Worm (Caenorhabditis elegans): ENCODE measurements around the gene ufd-3.

Gene ufd-3

ce11 chrII:9938877-9939276 is 1.7 kb upstream of the ufd-3 start, which contains the start of the genes C05C10.7 and C05C10.5:
C05C10.7 (minus strand) TSS chrII:9938971.
C05C10.5 (plus strand) TSS chrII:9939040.
- TF ChIP-seq efl-1 (optimal IDR thresholded peaks at IDR 0.05), result peak in 1 of 2 experiments; percentile 10
- TF ChIP-seq efl-1 (GFP tag; optimal IDR thresholded peaks at IDR 0.05 in 1 of 2), result peak in 1 of 2 experiments; percentile 58
- no peak for TF ChIP-seq mef-2 (tag; optimal IDR thresholded peaks at IDR 0.05)

DNA sequence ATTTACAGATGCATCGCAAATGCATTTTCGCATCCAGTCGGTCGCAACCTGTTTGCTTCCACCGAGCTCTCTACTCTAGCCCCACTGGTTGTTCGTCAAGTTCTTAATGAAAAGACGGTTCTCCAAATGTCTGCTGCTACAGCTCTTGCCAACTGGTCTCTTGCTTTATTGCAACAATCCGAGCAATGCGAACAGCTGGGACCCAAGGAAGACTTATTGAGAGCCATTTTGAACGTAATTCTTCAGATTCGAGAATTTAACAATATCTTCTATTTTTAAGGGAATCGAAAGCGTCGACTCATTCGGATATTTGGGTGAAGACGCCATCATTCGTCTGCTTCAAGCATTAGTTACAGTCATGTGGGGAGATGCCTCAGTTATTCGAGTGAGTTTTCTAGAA is 2.7 kb downstream of the ufd-3 start:
- TF ChIP-seq ceh-63 (GFP tag; optimal IDR thresholded peaks at IDR 0.05) (no peak), nhr-47 (tag; optimal IDR thresholded peaks at IDR 0.05) (no peak), elt-3 (tag; optimal IDR thresholded peaks at IDR 0.05) (no peak), pqm-1 (tag; optimal IDR thresholded peaks at IDR 0.05) (no peak)

ce11 chrII:9943837-9944236 is 3.3 kb downstream of the ufd-3 start, which contains the start of gene flad-1:
flad-1 (plus strand) TSS chrII:9944137.
- no peak for TF ChIP-seq nhr-19 (GFP tag; conservative IDR thresholded peaks at IDR 0.05)
- TF ChIP-seq efl-1 (optimal IDR thresholded peaks at IDR 0.05), result no peak
- no peak for TF ChIP-seq efl-1 (GFP tag; optimal IDR thresholded peaks at IDR 0.05 in 1 of 2)
- no peak for TF ChIP-seq nhr-71 (tag; optimal IDR thresholded peaks at IDR 0.05)
- no peak for TF ChIP-seq lin-14 (GFP tag; optimal IDR thresholded peaks at IDR 0.05)
- no peak for TF ChIP-seq C16A3.4 (tag; optimal IDR thresholded peaks at IDR 0.05)
- TF ChIP-seq sox-4 (tag; optimal IDR thresholded peaks at IDR 0.05), result no peak
- no peak for TF ChIP-seq mef-2 (tag; optimal IDR thresholded peaks at IDR 0.05)
- no peak for TF ChIP-seq lin-13 (GFP tag; optimal IDR thresholded peaks at IDR 0.05)
- TF ChIP-seq vab-15 (tag; optimal IDR thresholded peaks at IDR 0.05), result no peak
- no peak for TF ChIP-seq fos-1 (tag; optimal IDR thresholded peaks at IDR 0.05)
- TF ChIP-seq isw-1 (GFP tag; IDR thresholded peaks at IDR 0.05), result no peak
- TF ChIP-seq egl-27 (tag; optimal IDR thresholded peaks at IDR 0.05), result no peak
- no peak for TF ChIP-seq tbx-2 (tag; optimal IDR thresholded peaks at IDR 0.05)
- no peak for TF ChIP-seq grh-1 (GFP tag; IDR thresholded peaks at IDR 0.05)
- no peak for TF ChIP-seq hlh-17 (GFP tag; optimal IDR thresholded peaks at IDR 0.05; ENCODE audit: borderline replicate concordance)
- TF ChIP-seq mep-1 (tag; optimal IDR thresholded peaks at IDR 0.05), result no peak
- no peak for TF ChIP-seq sup-37 (GFP tag; optimal IDR thresholded peaks at IDR 0.05)
- no peak for TF ChIP-seq lsy-2 (tag; optimal IDR thresholded peaks at IDR 0.05)

DNA sequence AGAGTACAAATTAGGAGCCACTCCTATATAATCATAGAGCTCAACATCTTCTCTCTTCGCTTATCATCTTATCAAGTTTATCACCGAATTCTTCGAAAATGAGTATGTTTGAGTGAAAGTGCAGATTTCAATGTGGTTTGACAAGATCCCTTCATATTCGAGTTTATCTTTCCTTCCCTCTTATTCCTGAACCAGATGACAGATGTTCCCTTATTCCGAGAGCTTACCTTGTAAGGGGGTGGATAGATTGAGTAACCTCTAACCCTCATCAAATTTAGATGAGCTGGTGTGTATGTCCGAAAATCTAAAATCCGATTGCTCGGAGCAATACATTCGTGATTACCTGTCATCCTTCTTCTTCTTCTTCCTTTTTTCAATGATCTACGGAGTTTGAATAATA is 8.1 kb downstream of the ufd-3 start:
- TF ChIP-seq pag-3 (tag; optimal IDR thresholded peaks at IDR 0.05; ENCODE audit: borderline replicate concordance, insufficient read depth), result no peak
- no peak for TF ChIP-seq nhr-76 (tag; optimal IDR thresholded peaks at IDR 0.05)
- TF ChIP-seq nhr-71 (tag; optimal IDR thresholded peaks at IDR 0.05), result no peak
- TF ChIP-seq lin-35 (GFP tag; optimal IDR thresholded peaks at IDR 0.05), result no peak
- TF ChIP-seq isw-1 (GFP tag; IDR thresholded peaks at IDR 0.05), result no peak
- no peak for TF ChIP-seq grh-1 (GFP tag; IDR thresholded peaks at IDR 0.05)
- TF ChIP-seq fkh-4 (tag; optimal IDR thresholded peaks at IDR 0.05; ENCODE audit: borderline replicate concordance), result no peak
- TF ChIP-seq lir-3 (tag; optimal IDR thresholded peaks at IDR 0.05; ENCODE audit: poor library complexity), result no peak
- no peak for TF ChIP-seq unc-30 (tag; optimal IDR thresholded peaks at IDR 0.05)
- TF ChIP-seq nhr-20 (tag; optimal IDR thresholded peaks at IDR 0.05), result no peak
- TF ChIP-seq nhr-12 (tag; optimal IDR thresholded peaks at IDR 0.05), result no peak
- no peak for TF ChIP-seq nhr-19 (GFP tag; conservative IDR thresholded peaks at IDR 0.05)
- TF ChIP-seq tbx-2 (tag; optimal IDR thresholded peaks at IDR 0.05), result no peak
- no peak for TF ChIP-seq lin-39 (tag; optimal IDR thresholded peaks at IDR 0.05)
- no peak for TF ChIP-seq nhr-47 (tag; optimal IDR thresholded peaks at IDR 0.05)

DNA sequence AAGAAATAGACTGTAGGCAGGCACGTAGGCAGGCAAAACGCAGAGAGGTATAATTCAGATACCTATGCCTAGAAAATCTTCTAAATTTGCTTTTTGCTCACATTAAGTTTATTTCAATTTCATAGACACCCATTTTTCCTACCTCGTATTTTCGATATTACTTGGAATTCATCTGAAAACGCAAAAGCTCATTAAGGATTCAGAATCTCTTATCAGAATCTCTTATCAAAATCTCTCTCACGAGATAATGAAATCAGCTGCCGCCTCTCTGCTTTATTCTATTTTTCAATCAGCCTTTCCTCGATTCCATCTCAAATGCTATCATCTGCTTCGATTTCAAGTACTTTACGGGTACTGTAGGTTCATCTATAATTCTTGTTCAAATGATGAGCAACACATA is 11.3 kb downstream of the ufd-3 start:
- peak; percentile 62 for TF ChIP-seq hlh-4 (tag; optimal IDR thresholded peaks at IDR 0.05)
- TF ChIP-seq lin-13 (GFP tag; optimal IDR thresholded peaks at IDR 0.05), result no peak
- peak; percentile 17 for TF ChIP-seq nhr-71 (tag; optimal IDR thresholded peaks at IDR 0.05)
- TF ChIP-seq ceh-8 (GFP tag; optimal IDR thresholded peaks at IDR 0.05), result no peak
- TF ChIP-seq fkh-10 (GFP tag; optimal IDR thresholded peaks at IDR 0.05), result no peak
- no peak for TF ChIP-seq efl-1 (optimal IDR thresholded peaks at IDR 0.05)
- no peak for TF ChIP-seq efl-1 (GFP tag; optimal IDR thresholded peaks at IDR 0.05 in 1 of 2)
- TF ChIP-seq dsc-1 (tag; optimal IDR thresholded peaks at IDR 0.05), result no peak
- no peak for TF ChIP-seq unc-30 (tag; optimal IDR thresholded peaks at IDR 0.05)
- no peak for TF ChIP-seq nhr-90 (tag; optimal IDR thresholded peaks at IDR 0.05; ENCODE audit: poor library complexity)
- no peak for TF ChIP-seq C16A3.4 (tag; optimal IDR thresholded peaks at IDR 0.05)
- no peak for TF ChIP-seq mep-1 (tag; optimal IDR thresholded peaks at IDR 0.05)
- TF ChIP-seq nhr-85 (tag), result no peak
- TF ChIP-seq tbx-2 (tag; optimal IDR thresholded peaks at IDR 0.05), result no peak
- peak; percentile 53 for TF ChIP-seq fkh-8 (tag; optimal IDR thresholded peaks at IDR 0.05)
- TF ChIP-seq sox-4 (tag; optimal IDR thresholded peaks at IDR 0.05), result no peak
- TF ChIP-seq xbp-1 (tag; optimal IDR thresholded peaks at IDR 0.05), result no peak
